Fruit fly (Drosophila melanogaster) whole organism, embryonic: ENCODE results near the gene CG43233.

Source experiments
- Antp ChIP-seq: fragments of 200-800 bp; sonication (Bioruptor generic); optimal IDR thresholded peaks from 3 replicates; lab custom pipeline; 2016; ENCODE audit warnings: missing biosample characterization, missing genetic modification characterization
- Bdp1 ChIP-seq: fragments of 200-800 bp; sonication (Bioruptor generic); optimal IDR thresholded peaks from 3 replicates; lab custom pipeline; 2016; ENCODE audit warnings: missing biosample characterization, missing genetic modification characterization
- CG10209 ChIP-seq: fragments of 200-800 bp; sonication (Bioruptor generic); optimal IDR thresholded peaks from 3 replicates; lab custom pipeline; 2017; ENCODE audit warnings: missing biosample characterization, mild to moderate bottlenecking, missing genetic modification characterization, missing genetic modification reagents
- CG1024 ChIP-seq: fragments of 200-800 bp; sonication (Bioruptor generic); IDR thresholded peaks from 2 replicates; pipeline ENCODE4 v1.3.6; 2022; ENCODE audit warnings: missing biosample characterization, missing genetic modification characterization
- CG10979 ChIP-seq: fragments of 200-800 bp; sonication (Bioruptor generic); optimal IDR thresholded peaks from 2 replicates; lab custom pipeline; 2018; ENCODE audit warnings: missing biosample characterization, mild to moderate bottlenecking, missing genetic modification characterization, moderate library complexity
- CG11247 ChIP-seq: fragments of 200-800 bp; sonication (Bioruptor generic); IDR thresholded peaks from 2 replicates; pipeline ENCODE4 v1.3.6; 2022; ENCODE audit warnings: missing biosample characterization, missing genetic modification characterization
- CG11398 ChIP-seq: fragments of 200-800 bp; sonication (Bioruptor generic); optimal IDR thresholded peaks from 2 replicates; lab custom pipeline; 2016; ENCODE audit warnings: missing biosample characterization, missing genetic modification characterization
- CG11695 ChIP-seq: fragments of 200-800 bp; sonication (Bioruptor generic); IDR thresholded peaks from 3 replicates; pipeline ENCODE4 v1.3.6; 2022; ENCODE audit warnings: missing biosample characterization, missing genetic modification characterization
- CG11723 ChIP-seq: fragments of 200-800 bp; sonication (Bioruptor generic); optimal IDR thresholded peaks from 2 replicates; lab custom pipeline; 2017; ENCODE audit warnings: missing biosample characterization, mild to moderate bottlenecking, missing genetic modification characterization
- CG14860 ChIP-seq: fragments of 200-800 bp; sonication (Bioruptor generic); IDR thresholded peaks from 3 replicates; pipeline ENCODE4 v1.3.6; 2022; ENCODE audit warnings: missing biosample characterization, missing genetic modification characterization; ENCODE audit not compliant: partially characterized antibody
- CG16813 ChIP-seq: fragments of 200-800 bp; sonication (Bioruptor generic); IDR thresholded peaks from 3 replicates; pipeline ENCODE4 v1.3.6; 2022; ENCODE audit warnings: missing biosample characterization, missing genetic modification characterization; ENCODE audit not compliant: partially characterized antibody
- CG17186 ChIP-seq: fragments of 200-800 bp; sonication (Bioruptor generic); optimal IDR thresholded peaks from 3 replicates; lab custom pipeline; 2017; ENCODE audit warnings: missing biosample characterization, missing genetic modification reagents, missing genetic modification characterization
- CG3163 ChIP-seq: fragments of 200-800 bp; sonication (Bioruptor generic); optimal IDR thresholded peaks from 3 replicates; lab custom pipeline; 2016; ENCODE audit warnings: missing biosample characterization, missing genetic modification characterization
- CG32532 ChIP-seq: fragments of 200-800 bp; sonication (Bioruptor generic); IDR thresholded peaks from 2 replicates; pipeline ENCODE4 v1.3.6; 2022; ENCODE audit warnings: missing biosample characterization, missing genetic modification characterization
- CG34422 ChIP-seq: fragments of 200-800 bp; sonication (Bioruptor generic); IDR thresholded peaks from 3 replicates; pipeline ENCODE4 v1.3.6; 2022; ENCODE audit warnings: missing biosample characterization, missing genetic modification characterization
- CG4328 ChIP-seq: fragments of 200-800 bp; sonication (Bioruptor generic); optimal IDR thresholded peaks from 3 replicates; lab custom pipeline; 2017; ENCODE audit warnings: missing biosample characterization, missing genetic modification reagents, missing genetic modification characterization
- CG43689 ChIP-seq: fragments of 200-800 bp; sonication (Bioruptor generic); IDR thresholded peaks from 2 replicates; pipeline ENCODE4 v1.3.6; 2022; ENCODE audit warnings: missing biosample characterization, missing genetic modification characterization
- CG6272 ChIP-seq: fragments of 200-800 bp; sonication (Bioruptor generic); IDR thresholded peaks from 2 replicates; pipeline ENCODE4 v1.3.6; 2022; ENCODE audit warnings: missing biosample characterization, missing genetic modification characterization
- CG8089 ChIP-seq: fragments of 200-800 bp; sonication (Bioruptor generic); optimal IDR thresholded peaks from 3 replicates; lab custom pipeline; 2016; ENCODE audit warnings: missing biosample characterization, missing genetic modification characterization
- CG9797 ChIP-seq: fragments of 200-800 bp; sonication (Bioruptor generic); optimal IDR thresholded peaks from 3 replicates; lab custom pipeline; 2018; ENCODE audit warnings: missing biosample characterization, mild to moderate bottlenecking, missing genetic modification characterization
- CG9932 ChIP-seq: fragments of 200-800 bp; sonication (Bioruptor generic); IDR thresholded peaks from 2 replicates; pipeline ENCODE4 v1.3.6; 2022; ENCODE audit warnings: missing biosample characterization, missing genetic modification characterization
- CkIIα-i1 ChIP-seq: fragments of 200-800 bp; sonication (Bioruptor generic); IDR thresholded peaks from 2 replicates; pipeline ENCODE4 v1.3.6; 2022; ENCODE audit warnings: missing biosample characterization, missing genetic modification characterization
- CrebB ChIP-seq: fragments of 200-800 bp; sonication (Bioruptor generic); optimal IDR thresholded peaks from 3 replicates; lab custom pipeline; 2018; ENCODE audit warnings: missing biosample characterization, mild to moderate bottlenecking, missing genetic modification characterization
- D19A ChIP-seq: fragments of 200-800 bp; optimal IDR thresholded peaks from 3 replicates; lab custom pipeline; 2019; ENCODE audit warnings: missing biosample characterization, mild to moderate bottlenecking, missing genetic modification characterization, moderate library complexity
- Dll ChIP-seq: fragments of 200-800 bp; sonication (Bioruptor generic); IDR thresholded peaks from 4 replicates; pipeline ENCODE4 v1.3.6; 2022; ENCODE audit warnings: missing biosample characterization, missing genetic modification characterization; ENCODE audit not compliant: partially characterized antibody
- HmgD ChIP-seq: fragments of 200-800 bp; sonication (Bioruptor generic); optimal IDR thresholded peaks from 3 replicates; lab custom pipeline; 2016; ENCODE audit warnings: missing biosample characterization, missing genetic modification characterization
- Hmr ChIP-seq: fragments of 200-800 bp; sonication (Bioruptor generic); optimal IDR thresholded peaks from 3 replicates; lab custom pipeline; 2017; ENCODE audit warnings: mild to moderate bottlenecking, missing biosample characterization, missing genetic modification reagents, missing genetic modification characterization
- Hmx ChIP-seq: fragments of 200-800 bp; sonication (Bioruptor generic); optimal IDR thresholded peaks from 2 replicates; lab custom pipeline; 2016; ENCODE audit warnings: missing biosample characterization, missing genetic modification characterization
- Hr3 ChIP-seq: fragments of 200-800 bp; sonication (Bioruptor generic); optimal IDR thresholded peaks from 3 replicates; lab custom pipeline; 2016; ENCODE audit warnings: missing biosample characterization, missing genetic modification characterization
- Med ChIP-seq: fragments of 200-800 bp; sonication (Bioruptor generic); peaks from one replicate; lab custom pipeline; 2016; ENCODE audit warnings: missing biosample characterization, missing genetic modification characterization, mild to moderate bottlenecking, inconsistent platforms, moderate library complexity
- Oaz ChIP-seq: fragments of 200-800 bp; sonication (Bioruptor generic); IDR thresholded peaks from 2 replicates; pipeline ENCODE4 v1.3.6; 2022; ENCODE audit warnings: missing biosample characterization, missing genetic modification characterization
- Taf1 ChIP-seq: fragments of 200-800 bp; sonication (Bioruptor generic); IDR thresholded peaks from 2 replicates; pipeline ENCODE4 v1.3.6; 2022; ENCODE audit warnings: missing biosample characterization, missing genetic modification characterization
- ash1 ChIP-seq: fragments of 200-800 bp; sonication (Bioruptor generic); optimal IDR thresholded peaks from 2 replicates; lab custom pipeline; 2018; ENCODE audit warnings: missing biosample characterization, mild to moderate bottlenecking, missing genetic modification characterization
- da ChIP-seq: fragments of 200-800 bp; sonication (Bioruptor generic); optimal IDR thresholded peaks from 2 replicates; lab custom pipeline; 2016; ENCODE audit warnings: missing biosample characterization, missing genetic modification characterization
- emc ChIP-seq: fragments of 200-800 bp; sonication (Bioruptor generic); optimal IDR thresholded peaks from 2 replicates; lab custom pipeline; 2016; ENCODE audit warnings: missing biosample characterization, missing genetic modification characterization
- esg ChIP-seq: fragments of 200-800 bp; sonication (Bioruptor generic); conservative IDR thresholded peaks from 2 replicates; pipeline ENCODE4 v1.3.6; 2022; ENCODE audit warnings: missing biosample characterization, missing genetic modification characterization
- fru ChIP-seq: fragments of >200 bp; optimal IDR thresholded peaks from 2 replicates; lab custom pipeline; 2017
- ftz-f1 ChIP-seq: fragments of 200-800 bp; sonication (Bioruptor generic); optimal IDR thresholded peaks from 2 replicates; lab custom pipeline; 2016; ENCODE audit warnings: missing biosample characterization, missing genetic modification characterization
- gt ChIP-seq: fragments of 200-800 bp; sonication (Bioruptor generic); IDR thresholded peaks from 2 replicates; pipeline ENCODE4 v1.3.6; 2022; ENCODE audit warnings: missing biosample characterization, missing genetic modification characterization
- hth ChIP-seq: fragments of >200 bp; optimal IDR thresholded peaks from 2 replicates; lab custom pipeline; 2017; ENCODE audit warnings: inconsistent platforms
- insv ChIP-seq, 2 experiments: fragments of 200-800 bp; sonication (Bioruptor generic); optimal IDR thresholded peaks; 3 replicates each; lab custom pipeline; 2016 to 2018; ENCODE audit warnings: missing biosample characterization in 2 of 2, missing genetic modification characterization in 2 of 2
- kah ChIP-seq: fragments of 200-800 bp; sonication (Bioruptor generic); optimal IDR thresholded peaks from 2 replicates; lab custom pipeline; 2018; ENCODE audit warnings: missing biosample characterization, mild to moderate bottlenecking, missing genetic modification characterization
- nom ChIP-seq: fragments of 200-800 bp; sonication (Bioruptor generic); optimal IDR thresholded peaks from 2 replicates; lab custom pipeline; 2017; ENCODE audit warnings: missing biosample characterization, missing genetic modification characterization, mild to moderate bottlenecking, moderate library complexity, missing genetic modification reagents
- otp ChIP-seq: fragments of 200-800 bp; sonication (Bioruptor generic); IDR thresholded peaks from 3 replicates; pipeline ENCODE4, ENCODE4 v1.3.6; 2022; ENCODE audit warnings: missing biosample characterization, missing genetic modification characterization
- pan ChIP-seq, 4 experiments: fragments of >200 bp in 3 of 4; fragments of 200-800 bp in 1 of 4; sonication (Bioruptor generic) in 1 of 4; optimal IDR thresholded peaks in 3 of 4; IDR thresholded peaks in 1 of 4; 2 replicates each; pipeline versions ENCODE4 v1.3.6 to Lab custom; 2017 to 2022; ENCODE audit warnings: missing biosample characterization in 2 of 4, missing genetic modification characterization in 2 of 4, mixed read lengths in 1 of 4
- rib ChIP-seq: fragments of 200-800 bp; sonication (Bioruptor generic); IDR thresholded peaks from 2 replicates; pipeline ENCODE4 v1.3.6; 2022; ENCODE audit warnings: missing biosample characterization, missing genetic modification characterization
- ro ChIP-seq: fragments of 200-800 bp; sonication (Bioruptor generic); IDR thresholded peaks from 2 replicates; pipeline ENCODE4 v1.3.6; 2022; ENCODE audit warnings: missing biosample characterization, missing genetic modification characterization
- tup ChIP-seq: fragments of 200-800 bp; sonication (Bioruptor generic); optimal IDR thresholded peaks from 2 replicates; lab custom pipeline; 2016; ENCODE audit warnings: missing biosample characterization, mild to moderate bottlenecking, missing genetic modification characterization, moderate library complexity
- twi ChIP-seq: fragments of 200-800 bp; optimal IDR thresholded peaks from 2 replicates; lab custom pipeline; 2019; ENCODE audit warnings: missing biosample characterization, mild to moderate bottlenecking, missing genetic modification characterization, moderate library complexity
- tx ChIP-seq: fragments of 200-800 bp; sonication (Bioruptor generic); optimal IDR thresholded peaks from 2 replicates; lab custom pipeline; 2016; ENCODE audit warnings: missing biosample characterization, missing genetic modification characterization
- zf30C ChIP-seq: fragments of 200-800 bp; sonication (Bioruptor generic); optimal IDR thresholded peaks from 3 replicates; lab custom pipeline; 2018; ENCODE audit warnings: missing biosample characterization, mild to moderate bottlenecking, missing genetic modification characterization

The CG43233 gene

DNA sequence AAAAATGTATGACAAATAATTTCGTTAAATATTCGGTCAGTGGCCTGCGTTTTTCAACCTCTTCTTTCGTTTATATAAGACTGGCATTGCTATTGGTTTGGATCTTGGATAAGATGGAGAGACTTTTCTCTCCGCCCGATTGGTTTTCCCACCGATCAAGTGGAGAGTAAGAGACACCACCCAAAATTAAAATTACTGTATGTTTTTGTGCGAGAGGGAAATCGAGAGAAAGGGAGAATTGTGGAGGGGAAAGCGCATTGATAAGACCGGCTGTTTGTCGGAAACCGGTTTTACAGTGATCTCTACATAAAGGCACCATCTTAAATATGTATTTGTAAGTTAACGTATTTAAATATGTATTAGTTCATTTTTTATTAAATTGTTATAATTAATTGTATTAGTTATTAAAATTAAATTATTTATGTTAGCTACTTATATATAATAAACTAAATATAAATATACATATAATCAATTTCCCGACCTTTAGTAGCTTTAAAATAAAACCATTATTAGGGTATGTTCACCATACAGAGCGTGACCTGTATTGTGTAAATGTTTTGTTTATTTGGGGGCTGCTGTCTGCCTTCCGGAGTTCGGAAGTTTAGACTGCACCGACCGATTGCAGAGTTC lies 21.4 kb upstream of the CG43233 start, which contains the start of gene CG34007 (continued):
- TF ChIP-seq pan (optimal IDR thresholded peaks at IDR 0.05; lab: Kevin White, UChicago) (no peak), pan (GFP tag; optimal IDR thresholded peaks at IDR 0.05 in 1 of 2, IDR thresholded peaks at IDR 0.05 in 1 of 2) (peak in 1 of 2 experiments; percentile 72), Med (no peak), Antp (no peak), D19A (tag; lab: Kevin White, UChicago) (peak; percentile 84), CG11723 (GFP tag; lab: Kevin White, UChicago) (peak; percentile 73), Taf1 (GFP tag; lab: Robert Waterston, UW) (no peak), otp (GFP tag; lab: Robert Waterston, UW) (no peak), twi (tag; lab: Kevin White, UChicago) (peak; percentile 90), ro (GFP tag; lab: Robert Waterston, UW) (peak; percentile 55; the same call in 1 of the 2 replicates), ftz-f1 (GFP tag; lab: Kevin White, UChicago) (no peak), esg (GFP tag; lab: Robert Waterston, UW) (peak; percentile 66), fru (lab: Kevin White, UChicago) (no peak), Oaz (no peak), CG8089 (GFP tag; lab: Kevin White, UChicago) (no peak), CG3163 (GFP tag; lab: Kevin White, UChicago) (peak; percentile 29), CG9797 (GFP tag; lab: Kevin White, UChicago) (no peak), CG10979 (peak; percentile 94), Dll (GFP tag; lab: Robert Waterston, UW) (no peak), Hr3 (GFP tag; lab: Kevin White, UChicago) (peak; percentile 83), CG9932 (GFP tag; lab: Robert Waterston, UW) (0 out of 2 replicates have a peak, but pooled peaks have one; percentile 10), CG34422 (GFP tag; lab: Robert Waterston, UW) (peak; percentile 72; the same call in 2 of the 3 replicates), rib (GFP tag; lab: Robert Waterston, UW) (no peak), CG43689 (GFP tag; lab: Robert Waterston, UW) (no peak), CG16813 (GFP tag; lab: Robert Waterston, UW) (no peak), zf30C (GFP tag; lab: Kevin White, UChicago) (no peak), CG14860 (GFP tag; lab: Robert Waterston, UW) (no peak), HmgD (GFP tag; lab: Kevin White, UChicago) (no peak), CrebB (tag; lab: Kevin White, UChicago) (no peak), kah (peak; percentile 71), CG11398 (GFP tag; lab: Kevin White, UChicago) (no peak), Bdp1 (GFP tag; lab: Kevin White, UChicago) (no peak), Hmr (GFP tag; lab: Kevin White, UChicago) (peak; percentile 36), CG11247 (GFP tag; lab: Robert Waterston, UW) (peak; percentile 38; the same call in 1 of the 2 replicates), tx (GFP tag; lab: Kevin White, UChicago) (no peak), hth (no peak), CG6272 (no peak), CG11695 (GFP tag; lab: Robert Waterston, UW) (no peak; the same call in 1 of the 3 replicates), da (no peak), Hmx (GFP tag; lab: Kevin White, UChicago) (no peak), CG32532 (GFP tag; lab: Robert Waterston, UW) (peak; percentile 6; the same call in 1 of the 2 replicates), gt (peak; percentile 32; the same call in 1 of the 2 replicates), emc (GFP tag; lab: Kevin White, UChicago) (no peak), CG4328 (GFP tag; lab: Kevin White, UChicago) (peak; percentile 63), nom (GFP tag; lab: Kevin White, UChicago) (no peak), ash1 (GFP tag; lab: Kevin White, UChicago) (no peak), tup (GFP tag; lab: Kevin White, UChicago) (no peak), CG10209 (GFP tag; lab: Kevin White, UChicago) (peak; percentile 76), CG17186 (no peak), CG1024 (GFP tag; lab: Robert Waterston, UW) (no peak), CkIIα-i1 (GFP tag; lab: Robert Waterston, UW) (no peak), insv (GFP tag; optimal IDR thresholded peaks at IDR 0.05; lab: Kevin White, UChicago) (peak in 1 of 2 experiments; percentile 26)
